Fruit fly (Drosophila melanogaster) whole organism, larva: ENCODE data around the gene pes.

Source experiments
- noc ChIP-seq: fragments of 200-800 bp; sonication (Bioruptor generic); optimal IDR thresholded peaks from 3 replicates; lab custom pipeline; 2019; ENCODE audit warnings: missing biosample characterization, mild to moderate bottlenecking, missing genetic modification characterization, moderate library complexity

pes gene

DNA sequence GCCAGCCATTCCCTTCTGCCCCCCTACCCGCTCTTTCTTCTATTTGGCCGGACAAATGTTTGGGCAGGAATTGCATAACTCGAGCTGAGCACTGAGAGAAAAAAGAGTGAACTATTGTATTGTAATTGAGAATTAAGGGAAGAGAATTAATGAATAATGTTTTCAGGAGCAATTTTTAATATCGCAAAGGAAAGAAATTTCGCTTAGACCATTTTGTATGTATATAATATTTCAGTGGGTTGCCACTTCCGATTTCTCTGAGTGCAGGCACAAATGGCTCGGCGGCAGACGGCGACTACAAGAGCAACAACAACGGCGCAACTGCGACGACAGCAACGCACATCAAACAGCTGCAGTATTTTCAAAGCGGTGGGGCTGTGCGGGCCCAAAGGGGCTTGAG, 29.4 kb downstream of the pes start:
- peak; percentile 45 for TF ChIP-seq noc (tag; lab: Kevin White, UChicago)

DNA sequence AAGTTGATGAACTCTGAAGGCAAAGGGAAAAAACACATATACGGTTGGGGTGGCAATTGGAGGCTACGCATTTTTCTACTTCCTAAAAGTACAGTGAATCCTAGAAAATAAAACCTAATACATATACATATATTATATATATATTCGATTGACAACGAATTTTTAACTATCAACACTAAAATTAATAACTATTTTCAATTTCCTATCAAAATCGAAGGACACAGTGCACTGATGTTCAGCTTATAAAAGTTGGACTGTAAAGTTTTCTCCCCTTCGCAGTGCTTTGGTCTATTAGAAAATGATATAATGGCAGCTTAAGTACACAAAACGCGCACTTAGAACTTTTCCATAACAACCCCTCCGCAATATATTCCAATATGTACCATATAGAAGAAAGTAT, 31.1 kb downstream of the pes start:
- TF ChIP-seq noc (tag; lab: Kevin White, UChicago), result no peak

DNA sequence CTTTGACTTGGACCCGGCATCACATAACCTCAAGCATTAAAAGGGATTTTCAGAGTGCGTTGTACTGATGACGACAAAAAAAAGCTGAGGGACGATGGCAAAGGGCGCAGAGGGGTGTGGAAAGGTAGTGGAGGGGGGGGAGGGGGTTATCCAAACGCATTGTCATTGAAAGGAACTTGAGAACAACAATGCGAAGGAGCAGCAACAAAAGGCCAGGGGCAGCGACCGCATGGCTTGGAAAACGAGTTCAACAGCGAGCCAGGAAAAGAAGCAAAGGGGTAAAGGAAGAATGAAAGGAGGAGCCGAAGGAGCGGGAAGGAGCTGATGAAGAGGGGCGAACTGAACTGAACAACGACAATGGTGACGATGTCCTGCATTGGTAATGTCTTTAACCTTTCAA, 31.7 kb downstream of the pes start:
- no peak for TF ChIP-seq noc (tag; lab: Kevin White, UChicago)

dm6 chr2L:7960581-7961530, 33.1 kb downstream of the pes start:
- peak; percentile 74 for TF ChIP-seq noc (tag; lab: Kevin White, UChicago)

- peak; percentile 44 for TF ChIP-seq noc (tag; lab: Kevin White, UChicago)
These were observed 36.7 kb downstream of the pes start for dm6 chr2L:7957068-7957868.

- TF ChIP-seq noc (tag; lab: Kevin White, UChicago), result no peak
These were observed 37.5 kb downstream of the pes start for dm6 chr2L:7956310-7957067.

DNA sequence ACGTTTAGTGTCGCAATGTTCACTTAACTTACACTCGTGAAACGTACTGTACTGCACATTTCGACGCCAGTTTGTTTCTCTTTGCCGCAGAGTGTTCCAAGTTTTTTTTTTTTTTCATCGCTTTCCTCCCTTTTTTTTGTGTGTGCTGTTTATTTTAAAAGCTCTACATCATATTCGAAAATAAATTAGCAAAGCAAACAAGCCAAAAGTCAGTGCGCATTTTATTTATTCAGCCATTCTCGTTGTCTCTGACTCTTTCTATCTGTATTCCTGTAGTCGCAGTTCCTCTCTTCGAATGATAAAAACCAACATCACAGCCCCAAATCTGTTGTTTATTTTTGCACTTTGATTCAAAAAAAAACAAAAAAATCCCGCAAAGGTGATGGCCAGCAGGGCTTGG, 39.4 kb downstream of the pes start:
- peak; percentile 50 for TF ChIP-seq noc (tag; lab: Kevin White, UChicago)

DNA sequence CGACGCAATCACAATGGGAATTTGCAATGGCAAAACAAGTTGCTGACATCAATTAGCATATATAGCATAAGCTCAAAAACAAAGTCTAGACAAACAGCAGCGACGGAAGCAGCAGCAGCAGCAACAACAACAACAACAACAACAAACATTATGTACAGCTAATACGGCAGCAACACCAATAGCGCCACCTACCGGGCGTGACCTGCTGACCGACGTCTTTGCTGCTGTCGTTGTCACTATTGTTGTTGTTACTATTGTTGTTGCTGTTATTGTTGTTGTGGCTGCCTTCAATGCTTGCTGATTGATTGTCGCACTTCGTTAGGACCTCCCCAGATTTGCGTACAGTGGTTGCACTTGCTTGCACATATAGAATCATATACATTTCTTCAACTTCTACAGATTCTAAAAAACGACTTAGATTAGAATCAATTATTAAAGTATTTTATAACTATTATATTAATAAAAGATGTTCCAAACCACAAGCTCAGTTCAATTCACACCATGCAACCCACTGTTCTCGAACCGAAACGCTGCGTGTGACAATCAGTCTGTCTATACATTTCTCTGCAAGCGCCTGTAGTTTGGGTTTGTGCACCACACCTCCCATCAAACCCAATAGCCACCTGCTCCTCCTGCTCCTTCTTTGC, 40.5 kb downstream of the pes start:
- no peak for TF ChIP-seq noc (tag; lab: Kevin White, UChicago)

- no peak for TF ChIP-seq noc (tag; lab: Kevin White, UChicago)
These were observed 41.6 kb downstream of the pes start for dm6 chr2L:7952351-7952750.

- no peak for TF ChIP-seq noc (tag; lab: Kevin White, UChicago)
These were observed 42.0 kb downstream of the pes start for dm6 chr2L:7951934-7952333.

DNA sequence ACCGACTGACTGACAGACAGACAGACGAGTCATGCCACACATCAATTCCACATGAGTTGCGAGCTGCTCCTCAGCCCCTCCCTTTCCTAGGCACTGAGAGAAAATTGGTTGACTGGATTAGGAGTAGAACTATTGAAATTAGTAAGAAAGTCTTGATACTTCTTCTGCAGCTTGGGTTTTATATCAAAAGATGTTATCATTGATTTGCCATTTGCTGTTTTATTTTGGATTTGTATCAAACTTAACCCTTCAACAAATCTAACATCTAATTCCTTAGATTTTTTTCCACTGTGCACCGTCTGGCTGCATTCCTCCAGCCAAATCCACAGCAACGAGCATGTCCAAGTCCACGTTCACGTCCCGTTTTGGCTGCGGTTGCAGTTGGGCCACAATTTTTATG, 44.2 kb downstream of the pes start:
- TF ChIP-seq noc (tag; lab: Kevin White, UChicago), result no peak

- TF ChIP-seq noc (tag; lab: Kevin White, UChicago), result no peak
These were observed 45.0 kb downstream of the pes start for dm6 chr2L:7949016-7949415.

dm6 chr2L:7945037-7945436, 48.9 kb downstream of the pes start:
- TF ChIP-seq noc (tag; lab: Kevin White, UChicago), result no peak

dm6 chr2L:7944179-7944578, 49.8 kb downstream of the pes start:
- TF ChIP-seq noc (tag; lab: Kevin White, UChicago), result no peak

DNA sequence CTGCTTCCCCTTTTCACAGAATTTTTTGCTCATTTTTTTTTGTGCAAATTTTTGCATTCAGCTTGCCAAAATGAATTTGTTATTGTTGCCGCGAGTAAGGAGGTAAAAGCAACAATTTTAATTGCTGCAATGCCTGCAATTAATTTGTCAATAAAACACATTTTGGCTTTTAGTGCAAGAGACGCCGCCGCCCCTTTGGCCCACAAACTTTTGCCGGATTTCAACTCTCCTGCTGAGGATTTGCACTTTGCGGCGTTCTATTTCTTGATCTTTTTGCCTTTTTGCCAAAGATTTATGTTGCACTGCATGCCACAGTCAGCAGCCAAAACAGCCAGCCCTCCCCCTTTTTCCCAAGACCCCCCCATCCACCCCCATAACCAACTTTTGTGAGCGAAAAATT, 51.1 kb downstream of the pes start:
- TF ChIP-seq noc (tag; lab: Kevin White, UChicago), result no peak
